Fruit fly (Drosophila melanogaster) whole organism, adult: Measurements from ENCODE around the gene Gr85a.

Experiments used
- CG11617 ChIP-seq: fragments of 200-800 bp; sonication (Bioruptor generic); optimal IDR thresholded peaks from 2 replicates; lab custom pipeline; 2017; ENCODE audit warnings: mild to moderate bottlenecking, missing biosample characterization, missing genetic modification reagents, missing genetic modification characterization
- CG12768 ChIP-seq: fragments of 200-800 bp; sonication (Bioruptor generic); optimal IDR thresholded peaks from 2 replicates; lab custom pipeline; 2017; ENCODE audit warnings: missing biosample characterization, missing genetic modification characterization, mild to moderate bottlenecking, moderate library complexity, missing genetic modification reagents
- CG14711 ChIP-seq: fragments of 200-800 bp; sonication (Bioruptor generic); optimal IDR thresholded peaks from 2 replicates; lab custom pipeline; 2018; ENCODE audit warnings: missing biosample characterization, mild to moderate bottlenecking, missing genetic modification characterization, moderate library complexity
- CG7045 ChIP-seq: fragments of 200-800 bp; sonication (Bioruptor generic); optimal IDR thresholded peaks from 2 replicates; lab custom pipeline; 2017; ENCODE audit warnings: missing biosample characterization, mild to moderate bottlenecking, missing genetic modification characterization
- CG7101 ChIP-seq: fragments of 200-800 bp; sonication (Bioruptor generic); optimal IDR thresholded peaks from 2 replicates; lab custom pipeline; 2018; ENCODE audit warnings: missing biosample characterization, mild to moderate bottlenecking, missing genetic modification characterization, moderate library complexity
- Crg-1 ChIP-seq: fragments of 200-800 bp; sonication (Bioruptor generic); optimal IDR thresholded peaks from 2 replicates; lab custom pipeline; 2016; ENCODE audit warnings: missing biosample characterization, missing genetic modification characterization
- Hr96 ChIP-seq: fragments of 200-800 bp; sonication (Bioruptor generic); optimal IDR thresholded peaks from 2 replicates; lab custom pipeline; 2016; ENCODE audit warnings: missing biosample characterization, missing genetic modification characterization
- Mnt ChIP-seq: fragments of 200-800 bp; sonication (Bioruptor generic); optimal IDR thresholded peaks from 2 replicates; lab custom pipeline; 2016; ENCODE audit warnings: missing biosample characterization, mild to moderate bottlenecking, missing genetic modification characterization
- ovo ChIP-seq: fragments of 200-800 bp; sonication (Bioruptor generic); optimal IDR thresholded peaks from 2 replicates; lab custom pipeline; 2016; ENCODE audit warnings: missing biosample characterization, missing genetic modification characterization
- pad ChIP-seq: fragments of 200-800 bp; sonication (Bioruptor generic); optimal IDR thresholded peaks from 3 replicates; lab custom pipeline; 2017; ENCODE audit warnings: missing biosample characterization, missing genetic modification characterization, mild to moderate bottlenecking, moderate library complexity, missing genetic modification reagents
- tj ChIP-seq: fragments of 200-800 bp; sonication (Bioruptor generic); optimal IDR thresholded peaks from 3 replicates; lab custom pipeline; 2017; ENCODE audit warnings: missing biosample characterization, mild to moderate bottlenecking, missing genetic modification characterization, moderate library complexity
- toe ChIP-seq: fragments of 200-800 bp; sonication (Bioruptor generic); optimal IDR thresholded peaks from 2 replicates; lab custom pipeline; 2016; ENCODE audit warnings: missing biosample characterization, missing genetic modification characterization

- TF ChIP-seq CG12768 (GFP tag; lab: Kevin White, UChicago) (no peak), CG11617 (GFP tag; lab: Kevin White, UChicago) (no peak), ovo (no peak), tj (GFP tag; lab: Kevin White, UChicago) (no peak), pad (GFP tag; lab: Kevin White, UChicago) (no peak), CG7045 (no peak), toe (GFP tag; lab: Kevin White, UChicago) (no peak), Crg-1 (GFP tag; lab: Kevin White, UChicago) (no peak), Mnt (no peak), CG14711 (tag; lab: Kevin White, UChicago) (no peak), Hr96 (GFP tag; lab: Kevin White, UChicago) (no peak), CG7101 (tag; lab: Kevin White, UChicago) (no peak)
These were observed 39.9 kb downstream of the Gr85a start for dm6 chr3R:9956725-9957124.
